Fruit fly (Drosophila melanogaster): ENCODE measurements around the gene Mst84Db.

Mst84Db gene

DNA sequence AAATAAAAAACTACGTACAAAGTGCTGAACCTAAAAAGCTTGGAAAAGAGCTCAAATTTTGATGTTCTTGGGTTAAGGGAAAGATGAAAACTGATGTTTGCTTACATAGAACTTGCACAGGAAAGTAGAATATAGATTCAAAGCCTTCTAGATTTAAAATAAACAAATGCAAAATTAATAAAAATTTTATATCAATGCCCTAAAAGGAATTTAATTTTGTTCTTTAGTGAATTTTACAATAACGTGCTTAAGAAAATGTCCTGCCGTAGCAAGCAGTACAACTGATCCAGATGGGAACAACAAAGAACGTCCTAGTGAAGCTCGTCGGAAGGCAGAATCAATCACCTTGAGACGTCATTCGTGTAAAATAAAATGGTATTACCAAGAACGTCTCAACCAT lies 1.8 kb downstream of the Mst84Db start, which contains the start of gene Mst84Dd:
Gene Mst84Dd, minus strand, starts transcription at position 101 of the 400 bp plus-strand sequence.
- no peak for TF ChIP-seq tna (GFP tag; IDR thresholded peaks at IDR 0.05; ENCODE audit: partially characterized antibody)

DNA sequence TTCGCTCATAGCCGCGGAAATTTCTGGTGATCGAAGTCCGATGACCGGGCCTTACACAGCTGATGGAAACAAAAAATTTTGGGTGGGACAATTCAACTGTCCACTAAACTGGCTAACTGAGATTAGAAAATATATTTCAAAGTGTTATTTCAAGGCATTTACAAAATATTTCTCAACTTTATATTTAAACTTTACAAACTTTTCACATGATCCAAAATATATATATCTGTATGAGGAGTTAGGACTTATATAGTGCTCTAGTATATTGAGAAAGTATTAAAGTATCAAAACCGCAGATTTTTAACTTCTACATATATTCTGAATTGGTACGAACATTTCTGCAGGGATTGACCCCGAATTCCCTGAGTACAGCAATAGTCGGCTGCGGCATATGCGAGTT lies 3.4 kb downstream of the Mst84Db start, which contains the start of gene CG17944:
Gene CG17944, minus strand, starts transcription at position 101 of the 400 bp plus-strand sequence.
- TF ChIP-seq Atf-2 (GFP tag; optimal IDR thresholded peaks at IDR 0.05) (no peak), toy (GFP tag; IDR thresholded peaks at IDR 0.05) (no peak), Stat92E (GFP tag; optimal IDR thresholded peaks at IDR 0.05) (no peak), CG17361 (GFP tag; IDR thresholded peaks at IDR 0.05) (no peak), CG14014 (GFP tag; IDR thresholded peaks at IDR 0.05) (no peak), CG3847 (GFP tag; IDR thresholded peaks at IDR 0.05) (no peak), nom (GFP tag; optimal IDR thresholded peaks at IDR 0.05) (no peak), PHDP (tag; optimal IDR thresholded peaks at IDR 0.05) (no peak), C15 (GFP tag; IDR thresholded peaks at IDR 0.05) (no peak), Spps (tag; optimal IDR thresholded peaks at IDR 0.05) (no peak), dmrt99B (tag; optimal IDR thresholded peaks at IDR 0.05) (no peak), CG6254 (GFP tag; optimal IDR thresholded peaks at IDR 0.05) (no peak)

DNA sequence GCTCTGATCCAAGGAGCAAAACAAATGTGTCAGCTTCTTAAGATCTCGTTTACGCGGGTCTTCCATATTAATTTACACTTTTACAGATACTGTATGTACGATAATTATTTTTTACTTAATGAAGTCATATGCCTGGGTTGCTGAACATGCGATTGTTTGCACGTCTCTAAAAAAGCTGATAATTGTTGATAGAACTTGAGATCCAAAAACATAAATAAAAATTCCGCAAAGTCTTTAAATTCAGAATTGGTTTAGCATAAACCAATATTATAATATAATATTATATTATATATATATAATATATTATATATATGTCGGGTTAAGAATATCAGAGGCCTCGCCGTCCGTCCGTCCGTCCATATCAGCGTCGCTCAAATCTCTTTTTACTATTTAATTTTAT lies 16.0 kb downstream of the Mst84Db start, which contains the start of gene CG43290:
Gene CG43290, minus strand, starts transcription at position 101 of the 400 bp plus-strand sequence.
- no peak for TF ChIP-seq GATAe (GFP tag; conservative IDR thresholded peaks at IDR 0.05)

DNA sequence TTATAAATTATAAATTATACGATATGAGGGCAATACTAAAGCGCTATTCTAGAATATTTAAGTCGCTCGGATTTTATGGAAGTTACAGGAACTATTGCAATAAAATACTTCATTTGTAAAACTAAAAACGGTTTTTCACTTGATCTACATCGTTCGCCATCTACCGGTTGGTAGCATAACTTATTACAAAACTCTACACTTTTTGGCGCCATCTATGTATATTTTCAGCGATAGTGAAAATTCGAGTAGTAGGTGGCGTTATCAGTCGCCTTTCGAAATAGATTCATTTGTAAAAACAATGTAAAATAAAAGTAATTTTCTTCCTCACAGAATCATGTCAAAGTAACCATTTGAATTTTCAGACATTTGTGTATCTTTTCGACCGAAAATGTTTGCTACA lies 19.0 kb downstream of the Mst84Db start, which contains the start of gene nxf4:
Gene nxf4, plus strand, starts transcription at position 286 of the 400 bp plus-strand sequence.
- TF ChIP-seq disco-r (GFP tag; optimal IDR thresholded peaks at IDR 0.05) (peak; percentile 69), CG12391 (tag; optimal IDR thresholded peaks at IDR 0.05) (no peak), PHDP (tag; optimal IDR thresholded peaks at IDR 0.05) (peak; percentile 76), D19A (tag; optimal IDR thresholded peaks at IDR 0.05) (peak; percentile 36), nmo (GFP tag; optimal IDR thresholded peaks at IDR 0.05) (peak; percentile 76), CG16815 (GFP tag; optimal IDR thresholded peaks at IDR 0.05) (peak; percentile 64), her (GFP tag; optimal IDR thresholded peaks at IDR 0.05) (peak; percentile 57), wek (GFP tag; optimal IDR thresholded peaks at IDR 0.05) (no peak), ATbp (GFP tag; optimal IDR thresholded peaks at IDR 0.05) (peak; percentile 10), CG10267 (tag; optimal IDR thresholded peaks at IDR 0.05) (peak; percentile 62), zf30C (GFP tag; optimal IDR thresholded peaks at IDR 0.05) (no peak), CG11247 (GFP tag; IDR thresholded peaks at IDR 0.05) (peak; percentile 85), HmgD (GFP tag; optimal IDR thresholded peaks at IDR 0.05) (peak; percentile 74), Blimp-1 (GFP tag; optimal IDR thresholded peaks at IDR 0.05) (peak; percentile 55), Gug (GFP tag; IDR thresholded peaks at IDR 0.05) (peak; percentile 52; the same call in 1 of the 4 replicates), rib (GFP tag; IDR thresholded peaks at IDR 0.05) (no peak), trem (tag; optimal IDR thresholded peaks at IDR 0.05) (peak; percentile 50), CG3995 (GFP tag; optimal IDR thresholded peaks at IDR 0.05) (no peak), bsh (GFP tag; optimal IDR thresholded peaks at IDR 0.05) (peak in 1 of 2 experiments; percentile 65), oc (tag; optimal IDR thresholded peaks at IDR 0.05) (no peak), CoRest (tag; optimal IDR thresholded peaks at IDR 0.05) (peak; percentile 75), Xbp1 (GFP tag; optimal IDR thresholded peaks at IDR 0.05) (peak; percentile 92), CG4282 (GFP tag; optimal IDR thresholded peaks at IDR 0.05) (peak; percentile 32), ewg (GFP tag; optimal IDR thresholded peaks at IDR 0.05) (peak; percentile 59), wor (GFP tag; IDR thresholded peaks at IDR 0.05) (no peak; the same call in 1 of the 2 replicates), CG33557 (GFP tag; optimal IDR thresholded peaks at IDR 0.05) (peak; percentile 43), hth (optimal IDR thresholded peaks at IDR 0.05) (no peak), CG13775 (GFP tag; optimal IDR thresholded peaks at IDR 0.05) (peak; percentile 83), CG9215 (GFP tag; IDR thresholded peaks at IDR 0.05) (peak; percentile 52), CG5180 (GFP tag; optimal IDR thresholded peaks at IDR 0.05) (no peak), br (optimal IDR thresholded peaks at IDR 0.05) (no peak), MTF-1 (GFP tag; optimal IDR thresholded peaks at IDR 0.05; ENCODE audit: borderline replicate concordance) (peak; percentile 41)
